Fruit fly (Drosophila melanogaster) whole organism, wandering third instar larva: ENCODE results near the gene CG4291.

Experiments used
- Abd-B ChIP-seq: fragments of >200 bp; optimal IDR thresholded peaks from 2 replicates; lab custom pipeline; 2017; ENCODE audit warnings: missing biosample characterization, missing genetic modification characterization
- CG32264 ChIP-seq: fragments of 200-800 bp; sonication (Bioruptor generic); optimal IDR thresholded peaks from 2 replicates; lab custom pipeline; 2016; ENCODE audit warnings: missing biosample characterization, missing genetic modification characterization
- CG9705 ChIP-seq: fragments of 200-800 bp; sonication (Bioruptor generic); optimal IDR thresholded peaks from 2 replicates; lab custom pipeline; 2018; ENCODE audit warnings: missing biosample characterization, mild to moderate bottlenecking, missing genetic modification characterization
- CrebA ChIP-seq: fragments of 200-800 bp; sonication (Bioruptor generic); optimal IDR thresholded peaks from 2 replicates; lab custom pipeline; 2016; ENCODE audit warnings: missing biosample characterization, mild to moderate bottlenecking, missing genetic modification characterization, borderline replicate concordance
- Dfd ChIP-seq: fragments of >200 bp; optimal IDR thresholded peaks from 2 replicates; lab custom pipeline; 2017; ENCODE audit warnings: missing biosample characterization, missing genetic modification characterization
- Dif ChIP-seq: fragments of 200-275, 200-300 bp; sonication (Bioruptor generic); optimal IDR thresholded peaks from 2 replicates; lab custom pipeline; 2018; ENCODE audit warnings: missing biosample characterization, missing genetic modification characterization; ENCODE audit not compliant: partially characterized antibody
- GATAd ChIP-seq: sonication (Bioruptor generic); optimal IDR thresholded peaks from 2 replicates; lab custom pipeline; 2016; ENCODE audit warnings: missing biosample characterization, missing genetic modification characterization
- HLH106 ChIP-seq: fragments of 200-800 bp; optimal IDR thresholded peaks from 3 replicates; lab custom pipeline; 2019; ENCODE audit warnings: missing biosample characterization, mild to moderate bottlenecking, missing genetic modification characterization, moderate library complexity
- Hnf4 ChIP-seq: fragments of 200-800 bp; sonication (Bioruptor generic); optimal IDR thresholded peaks from 2 replicates; lab custom pipeline; 2016; ENCODE audit warnings: missing biosample characterization, mild to moderate bottlenecking, missing genetic modification characterization
- Hr78 ChIP-seq: fragments of >200 bp; optimal IDR thresholded peaks from 2 replicates; lab custom pipeline; 2017; ENCODE audit warnings: missing biosample characterization, missing genetic modification characterization
- Hr83 ChIP-seq: fragments of 200-300 bp; sonication (Bioruptor generic); optimal IDR thresholded peaks from 2 replicates; lab custom pipeline; 2016; ENCODE audit warnings: missing biosample characterization, mild to moderate bottlenecking, missing genetic modification characterization, moderate library complexity; ENCODE audit not compliant: poor library complexity, severe bottlenecking
- Jra ChIP-seq: sonication (Bioruptor generic); optimal IDR thresholded peaks from 2 replicates; lab custom pipeline; 2016; ENCODE audit warnings: missing biosample characterization, missing genetic modification characterization
- Mio ChIP-seq: sonication (Bioruptor generic); optimal IDR thresholded peaks from 2 replicates; lab custom pipeline; 2016; ENCODE audit warnings: missing biosample characterization, missing genetic modification characterization
- Myc ChIP-seq: fragments of >200 bp; optimal IDR thresholded peaks from 2 replicates; lab custom pipeline; 2017
- N ChIP-seq: fragments of >200 bp; optimal IDR thresholded peaks from 2 replicates; lab custom pipeline; 2018; ENCODE audit warnings: missing biosample characterization, missing external identifiers, missing genetic modification characterization
- OdsH ChIP-seq: fragments of 200-800 bp; sonication (Bioruptor generic); optimal IDR thresholded peaks from 2 replicates; lab custom pipeline; 2016; ENCODE audit warnings: missing biosample characterization, mild to moderate bottlenecking, missing genetic modification characterization
- Rel ChIP-seq, 2 experiments: fragments of 200-800 bp; sonication (Bioruptor generic) in 1 of 2; optimal IDR thresholded peaks; 2 replicates in 1 of 2; 3 replicates in 1 of 2; lab custom pipeline; 2016 to 2019; ENCODE audit warnings: mild to moderate bottlenecking in 2 of 2, missing biosample characterization in 2 of 2, missing genetic modification characterization in 2 of 2, moderate library complexity in 1 of 2
- Sp1 ChIP-seq: fragments of 200-800 bp; sonication (Bioruptor generic); optimal IDR thresholded peaks from 3 replicates; lab custom pipeline; 2019; ENCODE audit warnings: missing biosample characterization, mild to moderate bottlenecking, missing genetic modification characterization, moderate library complexity
- Vsx2 ChIP-seq: fragments of 200-300, 225-300 bp; sonication (Bioruptor generic); optimal IDR thresholded peaks from 2 replicates; lab custom pipeline; 2018; ENCODE audit warnings: missing biosample characterization, missing genetic modification characterization; ENCODE audit not compliant: partially characterized antibody
- br ChIP-seq: fragments of 200-800 bp; sonication (Bioruptor generic); optimal IDR thresholded peaks from 2 replicates; lab custom pipeline; 2016; ENCODE audit warnings: missing biosample characterization, missing genetic modification characterization
- brk ChIP-seq: fragments of 200-800 bp; sonication (Bioruptor generic); optimal IDR thresholded peaks from 2 replicates; lab custom pipeline; 2016; ENCODE audit warnings: missing biosample characterization, mild to moderate bottlenecking, missing genetic modification characterization
- dl ChIP-seq, 2 experiments: fragments of 175-275, 200-275 bp in 1 of 2; fragments of 200-275 bp in 1 of 2; sonication (Bioruptor generic); optimal IDR thresholded peaks; lab custom pipeline; 2018; ENCODE audit warnings: mild to moderate bottlenecking in 2 of 2, missing biosample characterization in 2 of 2, missing genetic modification characterization in 2 of 2, moderate library complexity in 2 of 2; ENCODE audit not compliant: partially characterized antibody in 2 of 2, insufficient read depth in 1 of 2
- dmrt93B ChIP-seq: fragments of 200-800 bp; sonication (Bioruptor generic); optimal IDR thresholded peaks from 2 replicates; lab custom pipeline; 2018; ENCODE audit warnings: missing biosample characterization, mild to moderate bottlenecking, missing genetic modification characterization
- dsf ChIP-seq: sonication (Bioruptor generic); optimal IDR thresholded peaks from 2 replicates; lab custom pipeline; 2016; ENCODE audit warnings: missing biosample characterization, missing genetic modification characterization, borderline replicate concordance
- ey ChIP-seq: fragments of 200-800 bp; sonication (Bioruptor generic); optimal IDR thresholded peaks from 2 replicates; lab custom pipeline; 2016; ENCODE audit warnings: missing biosample characterization, missing genetic modification characterization
- foxo ChIP-seq, 2 experiments: fragments of 200-800 bp; sonication (Bioruptor generic); optimal IDR thresholded peaks; 2 replicates in 1 of 2; 3 replicates in 1 of 2; lab custom pipeline; 2016 to 2017; ENCODE audit warnings: missing biosample characterization in 2 of 2, missing genetic modification characterization in 2 of 2
- fru ChIP-seq: fragments of 200-800 bp; sonication (Bioruptor generic); optimal IDR thresholded peaks from 3 replicates; lab custom pipeline; 2016; ENCODE audit warnings: missing biosample characterization, mild to moderate bottlenecking, missing genetic modification characterization
- h ChIP-seq: fragments of 200-800 bp; sonication (Bioruptor generic); optimal IDR thresholded peaks from 3 replicates; lab custom pipeline; 2016; ENCODE audit warnings: missing biosample characterization, mild to moderate bottlenecking, missing genetic modification characterization
- jim ChIP-seq: fragments of 175-275, 200-325 bp; sonication (Bioruptor generic); optimal IDR thresholded peaks from 2 replicates; lab custom pipeline; 2016; ENCODE audit warnings: missing biosample characterization, mild to moderate bottlenecking, missing genetic modification characterization
- lola ChIP-seq: fragments of >200 bp; optimal IDR thresholded peaks from 2 replicates; lab custom pipeline; 2017; ENCODE audit warnings: missing biosample characterization, missing genetic modification characterization
- pan ChIP-seq: fragments of >200 bp; optimal IDR thresholded peaks from 2 replicates; lab custom pipeline; 2017
- psq ChIP-seq: fragments of 200-800 bp; sonication (Bioruptor generic); optimal IDR thresholded peaks from 3 replicates; lab custom pipeline; 2017; ENCODE audit warnings: missing biosample characterization, mild to moderate bottlenecking, missing genetic modification characterization, moderate library complexity
- rgr ChIP-seq: fragments of 200-800 bp; sonication (Bioruptor generic); optimal IDR thresholded peaks from 3 replicates; lab custom pipeline; 2016; ENCODE audit warnings: missing biosample characterization, mild to moderate bottlenecking, missing genetic modification characterization
- sage ChIP-seq: fragments of 200-800 bp; sonication (Bioruptor generic); optimal IDR thresholded peaks from 2 replicates; lab custom pipeline; 2016; ENCODE audit warnings: missing biosample characterization, mild to moderate bottlenecking, missing genetic modification characterization
- sv ChIP-seq: fragments of 200-800 bp; sonication (Bioruptor generic); optimal IDR thresholded peaks from 3 replicates; lab custom pipeline; 2016; ENCODE audit warnings: missing biosample characterization, missing genetic modification characterization
- tai ChIP-seq: sonication (Bioruptor generic); optimal IDR thresholded peaks from 2 replicates; lab custom pipeline; 2016; ENCODE audit warnings: missing biosample characterization, missing genetic modification characterization
- usp ChIP-seq: fragments of >200 bp; optimal IDR thresholded peaks from 2 replicates; lab custom pipeline; 2017; ENCODE audit warnings: missing biosample characterization, missing genetic modification characterization
- woc ChIP-seq: sonication (Bioruptor generic); optimal IDR thresholded peaks from 2 replicates; lab custom pipeline; 2016; ENCODE audit warnings: missing biosample characterization, mild to moderate bottlenecking, missing genetic modification characterization

CG4291 gene

dm6 chr2L:856690-857488 is 4.4 kb upstream of the CG4291 start:
- peak; percentile 8 for TF ChIP-seq rgr (GFP tag; lab: Kevin White, UChicago)
- TF ChIP-seq lola, result no peak
- peak; percentile 25 for TF ChIP-seq psq (GFP tag; lab: Kevin White, UChicago)
- TF ChIP-seq dsf (GFP tag; lab: Kevin White, UChicago), result no peak
- TF ChIP-seq dmrt93B (GFP tag; lab: Kevin White, UChicago), result no peak
- TF ChIP-seq sage (GFP tag; lab: Kevin White, UChicago), result peak; percentile 12
- peak; percentile 48 for TF ChIP-seq ey (GFP tag; lab: Kevin White, UChicago)
- peak; percentile 43 for TF ChIP-seq fru (GFP tag; lab: Kevin White, UChicago)
- TF ChIP-seq h, result peak; percentile 0
- TF ChIP-seq GATAd (GFP tag; lab: Kevin White, UChicago), result no peak
- TF ChIP-seq CG32264 (GFP tag; lab: Kevin White, UChicago), result no peak
- TF ChIP-seq foxo (GFP tag; optimal IDR thresholded peaks at IDR 0.05; lab: Kevin White, UChicago), result peak in 1 of 2 experiments; percentile 52
- TF ChIP-seq HLH106 (tag; lab: Kevin White, UChicago), result no peak
- TF ChIP-seq jim (GFP tag; lab: Kevin White, UChicago), result no peak
- TF ChIP-seq sv (GFP tag; lab: Kevin White, UChicago), result peak; percentile 22
- TF ChIP-seq Hr83 (GFP tag; lab: Kevin White, UChicago), result peak; percentile 65

- no peak for TF ChIP-seq dsf (GFP tag; lab: Kevin White, UChicago)
- TF ChIP-seq tai (GFP tag; lab: Kevin White, UChicago), result no peak
- peak; percentile 83 for TF ChIP-seq jim (GFP tag; lab: Kevin White, UChicago)
- TF ChIP-seq fru (GFP tag; lab: Kevin White, UChicago), result peak; percentile 51
- TF ChIP-seq rgr (GFP tag; lab: Kevin White, UChicago), result peak; percentile 80
- no peak for TF ChIP-seq CrebA
- peak; percentile 16 for TF ChIP-seq ey (GFP tag; lab: Kevin White, UChicago)
- no peak for TF ChIP-seq Vsx2 (GFP tag; lab: Kevin White, UChicago)
- TF ChIP-seq dl (GFP tag; optimal IDR thresholded peaks at IDR 0.05; lab: Kevin White, UChicago; ENCODE audit: insufficient read depth in 1 of 2, partially characterized antibody in 2 of 2), result no peak
- TF ChIP-seq OdsH (GFP tag; lab: Kevin White, UChicago), result peak; percentile 76
- no peak for TF ChIP-seq Abd-B (GFP tag; lab: Kevin White, UChicago)
- no peak for TF ChIP-seq GATAd (GFP tag; lab: Kevin White, UChicago)
- TF ChIP-seq Dif (GFP tag; lab: Kevin White, UChicago), result no peak
- peak; percentile 15 for TF ChIP-seq HLH106 (tag; lab: Kevin White, UChicago)
- TF ChIP-seq Hr78 (GFP tag; lab: Kevin White, UChicago), result no peak
- TF ChIP-seq Sp1 (GFP tag; lab: Kevin White, UChicago), result peak; percentile 39
- TF ChIP-seq Jra (GFP tag; lab: Kevin White, UChicago), result peak; percentile 65
- no peak for TF ChIP-seq Rel (GFP tag; optimal IDR thresholded peaks at IDR 0.05; lab: Kevin White, UChicago)
- no peak for TF ChIP-seq Rel (tag; optimal IDR thresholded peaks at IDR 0.05; lab: Kevin White, UChicago)
- no peak for TF ChIP-seq lola
- peak; percentile 86 for TF ChIP-seq h
- TF ChIP-seq usp (GFP tag; lab: Kevin White, UChicago), result no peak
- no peak for TF ChIP-seq N
- TF ChIP-seq foxo (GFP tag; optimal IDR thresholded peaks at IDR 0.05; lab: Kevin White, UChicago), result peak in 1 of 2 experiments; percentile 42
- TF ChIP-seq pan (lab: Kevin White, UChicago), result no peak
- peak; percentile 43 for TF ChIP-seq br (GFP tag; lab: Kevin White, UChicago)
- TF ChIP-seq Dfd, result no peak
- no peak for TF ChIP-seq dmrt93B (GFP tag; lab: Kevin White, UChicago)
- TF ChIP-seq Mio, result no peak
- TF ChIP-seq Hnf4 (GFP tag; lab: Kevin White, UChicago), result peak; percentile 67
- peak; percentile 99 for TF ChIP-seq Hr83 (GFP tag; lab: Kevin White, UChicago)
- TF ChIP-seq Myc, result no peak
- TF ChIP-seq psq (GFP tag; lab: Kevin White, UChicago), result peak; percentile 18
- TF ChIP-seq sv (GFP tag; lab: Kevin White, UChicago), result no peak
- TF ChIP-seq brk (GFP tag; lab: Kevin White, UChicago), result no peak
- no peak for TF ChIP-seq CG32264 (GFP tag; lab: Kevin White, UChicago)
- no peak for TF ChIP-seq woc (GFP tag; lab: Kevin White, UChicago)
- peak; percentile 7 for TF ChIP-seq CG9705 (GFP tag; lab: Kevin White, UChicago)
- TF ChIP-seq sage (GFP tag; lab: Kevin White, UChicago), result no peak
Observed at dm6 chr2L:856001-856400, 3.5 kb upstream of the CG4291 start.
